Worm (Caenorhabditis elegans): ENCODE measurements around the gene acr-7.

Gene acr-7

DNA sequence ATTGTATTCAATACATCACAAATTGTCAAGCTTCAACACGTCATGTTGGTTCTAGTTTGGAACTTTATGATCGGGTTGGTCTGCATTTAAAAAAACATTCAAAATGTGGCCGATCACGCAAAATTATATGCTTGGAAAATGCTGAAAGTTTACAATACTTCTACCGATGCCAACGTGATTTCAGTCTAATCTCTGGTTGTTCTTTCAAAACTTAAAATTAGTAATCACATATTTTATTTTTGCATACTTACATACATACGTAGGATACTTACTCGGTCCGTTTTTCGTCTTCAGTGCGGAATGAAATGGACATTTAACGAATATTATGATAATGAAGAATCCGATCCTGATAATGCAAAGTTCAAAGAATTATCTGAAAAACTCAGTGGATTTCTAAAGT, 24.5 kb downstream of the acr-7 start, which contains the start of gene srw-62:
Gene srw-62, plus strand, starts transcription at position 301 of the 400 bp plus-strand sequence.
- TF ChIP-seq rec-8 (tag; optimal IDR thresholded peaks at IDR 0.05): no peak
- no peak for TF ChIP-seq attf-3 (GFP tag; conservative IDR thresholded peaks at IDR 0.05)
- TF ChIP-seq let-607 (tag; optimal IDR thresholded peaks at IDR 0.05): no peak
- no peak for TF ChIP-seq egl-44 (GFP tag; IDR thresholded peaks at IDR 0.05)
- TF ChIP-seq ztf-3 (GFP tag; optimal IDR thresholded peaks at IDR 0.05): no peak
- no peak for TF ChIP-seq ama-1 (optimal IDR thresholded peaks at IDR 0.05)
- no peak for TF ChIP-seq ama-1 (GFP tag; optimal IDR thresholded peaks at IDR 0.05)

DNA sequence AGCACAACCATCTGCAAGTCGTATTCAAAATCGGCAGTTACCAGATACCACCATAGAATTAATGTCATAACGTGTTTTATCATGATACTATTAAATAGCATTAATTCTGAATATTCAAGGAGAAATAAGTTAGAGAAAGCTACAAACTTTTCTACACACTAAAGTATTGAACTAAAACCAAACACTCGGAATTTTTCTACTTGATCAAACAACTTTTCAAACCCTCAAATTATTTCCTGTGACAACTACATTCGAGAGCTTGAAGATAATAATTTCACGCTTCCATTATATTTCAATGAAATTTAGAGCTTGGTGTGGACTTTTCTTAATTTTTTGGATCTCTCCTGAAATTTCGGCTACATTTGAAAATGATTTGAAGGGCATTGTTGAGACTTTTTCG, 27.1 kb downstream of the acr-7 start, which contains the start of gene irld-47:
Gene irld-47, minus strand, starts transcription at position 101 of the 400 bp plus-strand sequence.
- no peak for TF ChIP-seq hlh-12 (tag; optimal IDR thresholded peaks at IDR 0.05)
- TF ChIP-seq mxl-1 (tag; optimal IDR thresholded peaks at IDR 0.05): no peak
- TF ChIP-seq cebp-2 (GFP tag; IDR thresholded peaks at IDR 0.05): no peak
- no peak for TF ChIP-seq attf-3 (GFP tag; conservative IDR thresholded peaks at IDR 0.05)
- no peak for TF ChIP-seq zim-3 (tag; optimal IDR thresholded peaks at IDR 0.05)
- TF ChIP-seq Y53F4B.3 (GFP tag; IDR thresholded peaks at IDR 0.05): no peak
- no peak for TF ChIP-seq nfya-1 (tag; optimal IDR thresholded peaks at IDR 0.05; ENCODE audit: borderline replicate concordance, insufficient read depth)
- no peak for TF ChIP-seq hmg-1.2 (GFP tag; IDR thresholded peaks at IDR 0.05)
- TF ChIP-seq lir-1 (GFP tag; conservative IDR thresholded peaks at IDR 0.05): no peak
- no peak for TF ChIP-seq ekl-4 (GFP tag; IDR thresholded peaks at IDR 0.05)
- no peak for TF ChIP-seq B0261.1 (tag; optimal IDR thresholded peaks at IDR 0.05)
- no peak for TF ChIP-seq K12H6.12 (tag; optimal IDR thresholded peaks at IDR 0.05)
- no peak for TF ChIP-seq hsf-1 (GFP tag; IDR thresholded peaks at IDR 0.05)
- TF ChIP-seq nhr-179 (tag; optimal IDR thresholded peaks at IDR 0.05): no peak
- no peak for TF ChIP-seq ama-1 (optimal IDR thresholded peaks at IDR 0.05)
- no peak for TF ChIP-seq ama-1 (GFP tag; optimal IDR thresholded peaks at IDR 0.05)
- no peak for TF ChIP-seq lin-35 (GFP tag; optimal IDR thresholded peaks at IDR 0.05)
- no peak for TF ChIP-seq lsy-27 (tag; optimal IDR thresholded peaks at IDR 0.05; ENCODE audit: borderline replicate concordance, insufficient read depth)
- TF ChIP-seq ceh-91 (GFP tag; IDR thresholded peaks at IDR 0.05): no peak
- no peak for TF ChIP-seq hmg-20 (GFP tag; IDR thresholded peaks at IDR 0.05)

DNA sequence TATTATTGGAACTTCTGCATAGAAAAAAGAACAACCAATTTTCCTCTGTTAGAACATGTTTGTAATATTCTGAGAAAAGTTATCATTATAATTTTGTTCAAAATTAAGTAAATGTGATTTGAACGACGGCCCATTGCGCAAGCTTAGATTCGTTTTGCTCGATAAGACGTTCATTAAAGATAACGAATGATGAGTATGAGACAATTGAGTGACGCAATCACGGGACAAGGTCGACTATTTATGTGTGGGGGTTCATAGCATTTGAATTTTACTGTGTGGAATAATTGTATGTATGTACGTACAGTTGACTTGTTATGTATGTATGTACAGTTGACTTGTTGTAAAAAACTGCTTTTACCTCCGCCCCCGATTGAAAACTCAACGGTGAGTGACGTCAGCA, 30.2 kb downstream of the acr-7 start:
- TF ChIP-seq K11D2.4 (GFP tag; IDR thresholded peaks at IDR 0.05): no peak

DNA sequence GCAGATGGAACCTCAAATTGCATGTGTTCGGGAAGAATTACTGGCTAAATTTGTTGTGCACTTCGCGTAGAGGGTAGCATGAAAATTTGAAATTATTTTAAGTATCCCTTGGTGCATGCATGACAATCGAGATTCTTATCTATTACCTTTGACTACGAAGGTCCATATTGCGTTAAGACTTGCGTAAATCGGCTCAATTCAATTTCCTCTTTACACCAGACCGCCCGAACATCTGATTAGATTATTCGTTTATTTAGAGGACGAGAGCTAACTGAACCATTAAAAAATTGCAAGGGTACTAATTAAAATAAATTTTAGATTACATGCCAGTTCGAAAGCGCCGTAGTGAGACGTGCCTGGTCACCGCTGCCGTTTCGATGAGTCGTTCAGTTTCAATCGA, 32.0 kb downstream of the acr-7 start:
- TF ChIP-seq athp-1 (tag; optimal IDR thresholded peaks at IDR 0.05) (no peak), hsf-1 (GFP tag; IDR thresholded peaks at IDR 0.05) (0 out of 2 replicates have a peak, but pooled peaks have one; percentile 7)

DNA sequence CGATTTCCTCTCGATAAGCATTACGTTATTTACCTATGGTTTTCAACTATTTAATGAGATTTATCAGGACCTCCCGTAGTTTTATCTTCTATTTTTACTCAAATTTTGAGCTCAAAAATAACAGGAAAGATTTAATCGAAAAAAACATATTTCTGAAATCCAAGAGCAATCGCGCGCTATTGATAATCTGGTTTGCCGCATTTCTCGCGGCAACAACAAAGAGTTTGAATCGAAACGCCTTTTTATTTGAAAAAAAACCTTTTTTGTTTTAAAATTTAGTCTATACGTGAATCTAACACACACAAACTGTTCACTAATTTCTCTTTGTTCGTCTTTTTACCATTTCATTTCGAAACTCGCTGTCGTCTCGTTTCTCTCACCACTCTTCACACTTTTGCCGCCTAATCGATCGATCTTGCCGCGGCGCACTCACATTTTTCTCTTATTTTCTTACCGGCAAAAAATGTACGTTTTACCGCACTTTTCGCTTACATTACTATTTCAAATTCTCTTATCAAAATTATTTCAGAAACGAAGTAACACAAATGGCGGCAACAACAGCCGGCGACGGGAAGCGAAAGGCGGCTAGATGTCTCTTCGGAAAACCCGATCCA, 33.3 kb downstream of the acr-7 start, which contains the start of gene cki-2:
Gene cki-2, plus strand, starts transcription at position 337 of the 614 bp plus-strand sequence.
- TF ChIP-seq atf-7 (tag; optimal IDR thresholded peaks at IDR 0.05) (no peak), F57C9.4 (tag; optimal IDR thresholded peaks at IDR 0.05) (no peak), ceh-40 (GFP tag; IDR thresholded peaks at IDR 0.05) (no peak), ceh-91 (GFP tag; IDR thresholded peaks at IDR 0.05) (peak; percentile 42; the same call in 1 of the 2 replicates), Y56A3A.18 (GFP tag; IDR thresholded peaks at IDR 0.05) (no peak), Y53G8AR.9 (GFP tag; conservative IDR thresholded peaks at IDR 0.05) (no peak), ztf-25 (GFP tag; IDR thresholded peaks at IDR 0.05) (no peak), T26A5.8 (tag; optimal IDR thresholded peaks at IDR 0.05) (no peak), hlh-12 (tag; optimal IDR thresholded peaks at IDR 0.05) (no peak), F37B4.10 (GFP tag; IDR thresholded peaks at IDR 0.05) (no peak), zim-3 (tag; optimal IDR thresholded peaks at IDR 0.05) (no peak), madf-3 (GFP tag; IDR thresholded peaks at IDR 0.05) (no peak), aptf-2 (GFP tag; conservative IDR thresholded peaks at IDR 0.05) (no peak), lin-35 (GFP tag; optimal IDR thresholded peaks at IDR 0.05) (no peak), lsl-1 (GFP tag; optimal IDR thresholded peaks at IDR 0.05) (peak; percentile 48), madf-8 (GFP tag; conservative IDR thresholded peaks at IDR 0.05) (peak; percentile 69), him-1 (tag; optimal IDR thresholded peaks at IDR 0.05) (no peak), ZK185.1 (tag; optimal IDR thresholded peaks at IDR 0.05; ENCODE audit: poor library complexity, severe bottlenecking) (no peak), F55B11.4 (tag; optimal IDR thresholded peaks at IDR 0.05; ENCODE audit: borderline replicate concordance, insufficient read depth) (no peak)

Measured in whole organism, young adult.